Fruit fly (Drosophila melanogaster) whole organism, embryonic: Measurements from ENCODE around the gene CG7362.

Experiments
- ATbp ChIP-seq: fragments of 200-800 bp; sonication (Bioruptor generic); optimal IDR thresholded peaks from 2 replicates; lab custom pipeline; 2017; ENCODE audit warnings: missing biosample characterization, mild to moderate bottlenecking, missing genetic modification characterization, missing genetic modification reagents
- CG10209 ChIP-seq: fragments of 200-800 bp; sonication (Bioruptor generic); optimal IDR thresholded peaks from 3 replicates; lab custom pipeline; 2017; ENCODE audit warnings: missing biosample characterization, mild to moderate bottlenecking, missing genetic modification characterization, missing genetic modification reagents
- CG1024 ChIP-seq: fragments of 200-800 bp; sonication (Bioruptor generic); IDR thresholded peaks from 2 replicates; pipeline ENCODE4 v1.3.6; 2022; ENCODE audit warnings: missing biosample characterization, missing genetic modification characterization
- CG11695 ChIP-seq: fragments of 200-800 bp; sonication (Bioruptor generic); IDR thresholded peaks from 3 replicates; pipeline ENCODE4 v1.3.6; 2022; ENCODE audit warnings: missing biosample characterization, missing genetic modification characterization
- CG13894 ChIP-seq: fragments of 200-800 bp; sonication (Bioruptor generic); optimal IDR thresholded peaks from 3 replicates; lab custom pipeline; 2018; ENCODE audit warnings: missing biosample characterization, mild to moderate bottlenecking, missing genetic modification characterization, moderate library complexity
- CG1832 ChIP-seq: fragments of 200-800 bp; sonication (Bioruptor generic); optimal IDR thresholded peaks from 2 replicates; lab custom pipeline; 2017; ENCODE audit warnings: missing biosample characterization, mild to moderate bottlenecking, missing genetic modification characterization, inconsistent platforms
- CG42726 ChIP-seq: fragments of 200-800 bp; sonication (Bioruptor generic); IDR thresholded peaks from 2 replicates; pipeline ENCODE4 v1.3.6; 2022; ENCODE audit warnings: missing biosample characterization, missing genetic modification characterization; ENCODE audit not compliant: partially characterized antibody
- CG6765 ChIP-seq: fragments of 200-800 bp; sonication (Bioruptor generic); optimal IDR thresholded peaks from 3 replicates; lab custom pipeline; 2017; ENCODE audit warnings: missing biosample characterization, mild to moderate bottlenecking, missing genetic modification characterization
- Deaf1 ChIP-seq: fragments of 200-800 bp; optimal IDR thresholded peaks from 3 replicates; lab custom pipeline; 2019; ENCODE audit warnings: missing biosample characterization, mild to moderate bottlenecking, missing genetic modification characterization, moderate library complexity
- Dp ChIP-seq: fragments of 200-800 bp; sonication (Bioruptor generic); optimal IDR thresholded peaks from 2 replicates; lab custom pipeline; 2018; ENCODE audit warnings: missing biosample characterization, mild to moderate bottlenecking, missing genetic modification characterization, moderate library complexity
- Fer1 ChIP-seq: fragments of 200-800 bp; sonication (Bioruptor generic); optimal IDR thresholded peaks from 2 replicates; lab custom pipeline; 2017; ENCODE audit warnings: missing biosample characterization, mild to moderate bottlenecking, missing genetic modification characterization
- Gug ChIP-seq: fragments of 200-800 bp; sonication (Bioruptor generic); IDR thresholded peaks from 4 replicates; pipeline ENCODE4 v1.3.6; 2022; ENCODE audit warnings: missing biosample characterization, missing genetic modification characterization
- H2.0 ChIP-seq: fragments of 200-800 bp; sonication (Bioruptor generic); IDR thresholded peaks from 2 replicates; pipeline ENCODE4 v1.3.6; 2022; ENCODE audit warnings: missing biosample characterization, missing genetic modification characterization
- HHEX ChIP-seq: fragments of 200-800 bp; sonication (Bioruptor generic); optimal IDR thresholded peaks from 3 replicates; lab custom pipeline; 2017; ENCODE audit warnings: missing biosample characterization, mild to moderate bottlenecking, missing genetic modification characterization, missing genetic modification reagents
- Hr78 ChIP-seq, 2 experiments: fragments of 200-800 bp in 1 of 2; fragments of >200 bp in 1 of 2; sonication (Bioruptor generic) in 1 of 2; optimal IDR thresholded peaks; 2 replicates each; lab custom pipeline; 2017 to 2019; ENCODE audit warnings: missing biosample characterization in 2 of 2, missing genetic modification characterization in 2 of 2, mild to moderate bottlenecking in 1 of 2, moderate library complexity in 1 of 2
- Med ChIP-seq: fragments of 200-800 bp; sonication (Bioruptor generic); peaks from one replicate; lab custom pipeline; 2016; ENCODE audit warnings: missing biosample characterization, missing genetic modification characterization, mild to moderate bottlenecking, inconsistent platforms, moderate library complexity
- Nf-YB ChIP-seq: fragments of 200-800 bp; sonication (Bioruptor generic); optimal IDR thresholded peaks from 3 replicates; lab custom pipeline; 2019; ENCODE audit warnings: missing biosample characterization, mild to moderate bottlenecking, missing genetic modification characterization, moderate library complexity
- Nf-YC ChIP-seq: fragments of 200-800 bp; optimal IDR thresholded peaks from 3 replicates; lab custom pipeline; 2019; ENCODE audit warnings: missing biosample characterization, mild to moderate bottlenecking, missing genetic modification characterization, moderate library complexity
- Stat92E ChIP-seq, 3 experiments: fragments of >200 bp in 2 of 3; fragments of 200-800 bp in 1 of 3; sonication (Bioruptor generic) in 1 of 3; optimal IDR thresholded peaks; 2 replicates each; lab custom pipeline; 2017 to 2019; ENCODE audit warnings: missing biosample characterization in 3 of 3, missing genetic modification characterization in 3 of 3, mild to moderate bottlenecking in 1 of 3, moderate library complexity in 1 of 3
- chinmo ChIP-seq: fragments of 200-800 bp; sonication (Bioruptor generic); IDR thresholded peaks from 4 replicates; pipeline ENCODE4 v1.3.6; 2022; ENCODE audit warnings: missing biosample characterization, missing genetic modification characterization; ENCODE audit not compliant: partially characterized antibody
- ci ChIP-seq: fragments of 200-800 bp; sonication (Bioruptor generic); IDR thresholded peaks from 3 replicates; pipeline ENCODE4 v1.3.6; 2022; ENCODE audit warnings: missing biosample characterization, missing genetic modification characterization
- crol ChIP-seq: fragments of 200-800 bp; sonication (Bioruptor generic); IDR thresholded peaks from 2 replicates; pipeline ENCODE4 v1.3.6; 2022; ENCODE audit warnings: missing biosample characterization, missing genetic modification characterization
- da ChIP-seq: fragments of 200-800 bp; sonication (Bioruptor generic); optimal IDR thresholded peaks from 2 replicates; lab custom pipeline; 2016; ENCODE audit warnings: missing biosample characterization, missing genetic modification characterization
- eve ChIP-seq, 2 experiments: fragments of >200 bp; optimal IDR thresholded peaks; 2 replicates each; lab custom pipeline; 2017; ENCODE audit warnings: missing biosample characterization in 2 of 2, missing genetic modification characterization in 2 of 2
- gcm2 ChIP-seq: fragments of 200-800 bp; sonication (Bioruptor generic); optimal IDR thresholded peaks from 2 replicates; lab custom pipeline; 2016; ENCODE audit warnings: missing biosample characterization, missing genetic modification characterization
- grau ChIP-seq: fragments of 200-800 bp; optimal IDR thresholded peaks from 3 replicates; lab custom pipeline; 2019; ENCODE audit warnings: missing biosample characterization, mild to moderate bottlenecking, missing genetic modification characterization, moderate library complexity
- repo ChIP-seq: fragments of 200-800 bp; sonication (Bioruptor generic); optimal IDR thresholded peaks from 2 replicates; lab custom pipeline; 2016; ENCODE audit warnings: missing biosample characterization, missing genetic modification characterization
- sd ChIP-seq: fragments of 200-800 bp; sonication (Bioruptor generic); optimal IDR thresholded peaks from 3 replicates; lab custom pipeline; 2018; ENCODE audit warnings: missing biosample characterization, mild to moderate bottlenecking, missing genetic modification characterization, moderate library complexity
- sens ChIP-seq: fragments of 200-800 bp; sonication (Bioruptor generic); peaks from one replicate; lab custom pipeline; 2016; ENCODE audit warnings: missing biosample characterization, missing genetic modification characterization
- sens-2 ChIP-seq: fragments of 200-800 bp; sonication (Bioruptor generic); IDR thresholded peaks from 2 replicates; pipeline ENCODE4 v1.3.6; 2022; ENCODE audit warnings: missing biosample characterization, missing genetic modification characterization
- seq ChIP-seq: fragments of 200-800 bp; sonication (Bioruptor generic); IDR thresholded peaks from 2 replicates; pipeline ENCODE4 v1.3.6; 2022; ENCODE audit warnings: missing biosample characterization, missing genetic modification characterization
- so ChIP-seq: fragments of 200-800 bp; sonication (Bioruptor generic); IDR thresholded peaks from 3 replicates; pipeline ENCODE4 v1.3.6; 2022; ENCODE audit warnings: missing biosample characterization, missing genetic modification characterization
- sr ChIP-seq: fragments of 200-800 bp; sonication (Bioruptor generic); IDR thresholded peaks from 3 replicates; pipeline ENCODE4 v1.3.6; 2022; ENCODE audit warnings: missing biosample characterization, missing genetic modification characterization
- tgo ChIP-seq: fragments of 200-800 bp; sonication (Bioruptor generic); IDR thresholded peaks from 3 replicates; pipeline ENCODE4 v1.3.6; 2022; ENCODE audit warnings: missing biosample characterization, missing genetic modification characterization
- tll ChIP-seq, 2 experiments: fragments of 200-800 bp in 1 of 2; fragments of >200 bp in 1 of 2; sonication (Bioruptor generic) in 1 of 2; optimal IDR thresholded peaks; 2 replicates each; lab custom pipeline; 2017 to 2019; ENCODE audit warnings: missing biosample characterization in 2 of 2, missing genetic modification characterization in 2 of 2, mild to moderate bottlenecking in 1 of 2, moderate library complexity in 1 of 2
- vvl ChIP-seq: fragments of 200-800 bp; sonication (Bioruptor generic); IDR thresholded peaks from 2 replicates; pipeline ENCODE4 v1.3.6; 2022; ENCODE audit warnings: missing biosample characterization, missing genetic modification characterization
- wek ChIP-seq: fragments of 200-800 bp; sonication (Bioruptor generic); optimal IDR thresholded peaks from 3 replicates; lab custom pipeline; 2018; ENCODE audit warnings: missing biosample characterization, mild to moderate bottlenecking, missing genetic modification characterization, moderate library complexity
- zf30C ChIP-seq: fragments of 200-800 bp; sonication (Bioruptor generic); optimal IDR thresholded peaks from 3 replicates; lab custom pipeline; 2018; ENCODE audit warnings: missing biosample characterization, mild to moderate bottlenecking, missing genetic modification characterization

The CG7362 gene

DNA sequence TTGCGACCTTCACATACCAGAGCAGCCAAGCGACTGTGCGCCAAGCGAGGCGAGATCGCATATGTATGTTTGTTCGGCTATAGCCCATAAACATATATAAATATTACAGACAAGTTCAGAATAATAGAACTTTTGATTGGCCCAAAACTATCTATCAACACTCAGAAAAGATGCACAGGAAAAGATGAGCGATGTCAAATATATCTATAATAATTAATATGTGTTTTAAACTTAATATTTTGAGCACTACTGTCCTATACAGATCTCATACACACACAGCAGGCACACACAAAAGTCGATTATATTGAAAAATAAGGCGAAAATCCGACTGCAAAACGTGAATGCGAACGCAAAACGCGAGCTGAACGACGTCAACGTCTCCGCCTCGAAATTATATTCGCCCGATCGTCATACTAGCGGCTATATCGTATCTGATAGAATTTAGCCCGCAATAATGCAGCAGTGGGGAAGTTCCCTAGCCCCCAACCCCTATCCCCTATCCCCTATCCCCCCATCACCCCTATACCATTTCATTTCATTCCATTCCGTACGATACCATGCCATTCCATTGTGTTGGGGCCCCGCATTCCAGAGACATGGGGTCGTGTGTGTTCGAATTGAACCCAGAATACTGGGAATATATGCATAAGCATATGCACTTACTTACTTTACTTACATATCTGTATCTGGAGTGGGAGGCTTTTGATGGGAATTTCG, 42.7 kb downstream of the CG7362 start (continued):
- peak; percentile 61; the same call in 2 of the 3 replicates for TF ChIP-seq CG11695 (GFP tag; lab: Robert Waterston, UW)
- peak; percentile 8 for TF ChIP-seq CG10209 (GFP tag; lab: Kevin White, UChicago)
- no peak for TF ChIP-seq H2.0 (GFP tag; lab: Robert Waterston, UW)
- TF ChIP-seq, all 482 proteins: peak for 80

DNA sequence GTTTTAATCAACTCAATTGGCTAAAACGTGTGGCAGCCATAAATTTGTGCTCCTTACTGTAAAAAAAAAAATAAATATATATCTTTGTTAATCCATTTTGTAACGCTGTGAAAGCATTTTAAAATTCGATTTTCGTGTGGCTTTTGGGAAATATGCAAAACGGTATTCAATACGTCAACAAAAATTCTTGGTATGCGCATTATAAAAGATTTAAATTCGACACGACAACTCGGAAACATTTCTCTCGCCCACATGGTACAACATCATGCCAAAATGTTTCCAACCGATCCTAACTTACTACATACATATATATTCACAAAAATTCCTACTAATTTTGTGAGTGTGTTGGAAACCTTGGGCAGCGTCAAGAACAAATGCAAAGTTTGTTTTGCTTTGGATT, 43.6 kb downstream of the CG7362 start:
- TF ChIP-seq da (GFP tag; lab: Kevin White, UChicago), result no peak
- no peak for TF ChIP-seq Dp (GFP tag; lab: Kevin White, UChicago)
- no peak for TF ChIP-seq tgo
- TF ChIP-seq Med (GFP tag; lab: Kevin White, UChicago), result peak; percentile 45
- peak; percentile 47 for TF ChIP-seq sens (GFP tag; lab: Kevin White, UChicago)
- no peak for TF ChIP-seq wek
- no peak for TF ChIP-seq CG6765 (GFP tag; lab: Kevin White, UChicago)
- TF ChIP-seq CG1024 (GFP tag; lab: Robert Waterston, UW), result no peak
- TF ChIP-seq tll (GFP tag; optimal IDR thresholded peaks at IDR 0.05; lab: Kevin White, UChicago), result no peak
- TF ChIP-seq chinmo, result 0 out of 4 replicates have a peak, but pooled peaks have one; percentile 5
- TF ChIP-seq sr (GFP tag; lab: Robert Waterston, UW), result peak; percentile 69; the same call in 1 of the 3 replicates
- no peak for TF ChIP-seq CG42726
- peak in 1 of 2 experiments; percentile 28 for TF ChIP-seq eve (GFP tag; optimal IDR thresholded peaks at IDR 0.05; lab: Kevin White, UChicago)
- TF ChIP-seq ATbp (GFP tag; lab: Kevin White, UChicago), result no peak
- TF ChIP-seq Stat92E (GFP tag; optimal IDR thresholded peaks at IDR 0.05; lab: Kevin White, UChicago), result peak in 1 of 3 experiments; percentile 13
- TF ChIP-seq sd (tag; lab: Kevin White, UChicago), result peak; percentile 98

DNA sequence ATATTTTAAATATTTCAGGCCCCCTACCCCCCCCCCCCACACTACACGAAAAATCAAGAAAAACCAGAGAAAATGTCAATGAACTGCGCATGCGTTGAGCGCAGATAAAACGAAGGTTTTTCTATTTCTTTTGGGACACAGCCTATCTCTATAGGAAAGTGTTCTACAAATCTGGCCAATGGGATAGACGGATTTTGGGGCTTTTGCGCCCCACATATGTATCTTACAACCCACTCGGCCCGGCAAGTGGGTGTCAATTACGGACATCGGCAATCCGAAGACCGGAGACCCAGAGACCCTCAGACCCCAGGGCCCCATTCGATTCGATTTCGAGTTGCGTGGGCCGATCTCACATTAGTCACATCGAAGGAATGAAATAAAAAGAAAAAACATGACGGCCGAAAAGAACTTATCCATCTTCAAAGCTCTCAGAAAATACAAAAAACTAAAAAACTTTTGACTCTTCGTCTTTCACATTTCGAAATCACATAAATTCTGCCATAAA, 44.7 kb downstream of the CG7362 start:
- no peak for TF ChIP-seq repo (GFP tag; lab: Kevin White, UChicago)
- TF ChIP-seq Gug (GFP tag; lab: Robert Waterston, UW), result no peak
- peak; percentile 50 for TF ChIP-seq CG13894 (tag; lab: Kevin White, UChicago)
- TF ChIP-seq grau (tag; lab: Kevin White, UChicago), result no peak
- peak; percentile 41 for TF ChIP-seq sens-2 (GFP tag; lab: Robert Waterston, UW)
- peak; percentile 33 for TF ChIP-seq sens (GFP tag; lab: Kevin White, UChicago)
- no peak for TF ChIP-seq Dp (GFP tag; lab: Kevin White, UChicago)
- TF ChIP-seq ci (GFP tag; lab: Robert Waterston, UW), result 0 out of 3 replicates have a peak, but pooled peaks have one; percentile 11
- peak; percentile 29 for TF ChIP-seq Med (GFP tag; lab: Kevin White, UChicago)
- no peak for TF ChIP-seq Fer1 (GFP tag; lab: Kevin White, UChicago)
- no peak for TF ChIP-seq Hr78 (GFP tag; optimal IDR thresholded peaks at IDR 0.05; lab: Kevin White, UChicago)
- TF ChIP-seq CG1832 (GFP tag; lab: Kevin White, UChicago), result no peak
- TF ChIP-seq Deaf1 (tag; lab: Kevin White, UChicago), result peak; percentile 30
- TF ChIP-seq zf30C (GFP tag; lab: Kevin White, UChicago), result no peak
- TF ChIP-seq gcm2 (GFP tag; lab: Kevin White, UChicago), result no peak
- TF ChIP-seq Nf-YB (GFP tag; lab: Kevin White, UChicago), result peak; percentile 73
- peak; percentile 68; the same call in 1 of the 2 replicates for TF ChIP-seq crol (GFP tag; lab: Robert Waterston, UW)
- TF ChIP-seq Nf-YC (tag; lab: Kevin White, UChicago), result peak; percentile 64
- 0 out of 2 replicates have a peak, but pooled peaks have one; percentile 33 for TF ChIP-seq vvl
- peak; percentile 17 for TF ChIP-seq HHEX (GFP tag; lab: Kevin White, UChicago)
- 0 out of 2 replicates have a peak, but pooled peaks have one; percentile 7 for TF ChIP-seq seq (GFP tag; lab: Robert Waterston, UW)
- peak; percentile 39; the same call in 1 of the 3 replicates for TF ChIP-seq so (GFP tag; lab: Robert Waterston, UW)
- peak; percentile 93 for TF ChIP-seq sr (GFP tag; lab: Robert Waterston, UW)
- TF ChIP-seq, all 482 proteins: peak for 14
